Worm (Caenorhabditis elegans) whole organism, L4/young adult: ENCODE data around the gene unc-61.

Experiments
- W03F9.2 ChIP-seq: fragments of 150-350 bp; optimal IDR thresholded peaks from 2 replicates; lab custom pipeline; 2014; ENCODE audit warnings: missing biosample characterization, missing genetic modification characterization
- dao-5 ChIP-seq: sonication (generic microtip); optimal IDR thresholded peaks from 2 replicates; lab custom pipeline; 2016; ENCODE audit warnings: missing genotype, missing genetic modification characterization, moderate library complexity, missing compliant biosample characterization
- him-1 ChIP-seq: sonication (generic microtip); optimal IDR thresholded peaks from 2 replicates; lab custom pipeline; 2016; ENCODE audit warnings: missing genotype, missing genetic modification reagents, missing genetic modification characterization, missing compliant biosample characterization

unc-61 gene

DNA sequence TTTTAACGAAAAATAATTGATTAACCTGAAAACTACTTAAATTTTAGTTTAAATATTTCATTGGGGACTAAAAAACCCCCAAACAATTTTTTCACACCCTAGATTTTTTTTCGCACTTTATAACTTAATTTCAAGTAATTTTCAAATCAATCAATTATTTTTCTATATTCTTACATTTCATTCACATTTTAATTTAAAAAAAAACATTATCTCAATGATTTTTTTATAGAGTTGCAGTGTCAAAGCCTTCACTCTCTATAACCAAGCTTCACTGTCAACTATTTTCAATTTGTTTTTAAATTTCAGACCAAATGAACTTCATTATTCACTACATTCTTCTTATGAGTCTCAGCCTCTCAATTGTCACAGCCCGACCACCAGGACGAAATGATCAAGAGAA is 7.4 kb downstream of the unc-61 start, which contains the start of gene Y50E8A.1:
Gene Y50E8A.1 (plus strand): TSS at position 301 of the 400 bp plus-strand sequence.
- TF ChIP-seq him-1 (tag; lab: Kevin White, UChicago) = no peak
- no peak for TF ChIP-seq dao-5
- TF ChIP-seq W03F9.2 (tag; lab: Kevin White, UChicago) = no peak

ce11 chrV:14725409-14725808 is 8.6 kb downstream of the unc-61 start:
- TF ChIP-seq him-1 (tag; lab: Kevin White, UChicago) (no peak), dao-5 (no peak), W03F9.2 (tag; lab: Kevin White, UChicago) (no peak)

ce11 chrV:14723020-14723419 is 11.0 kb downstream of the unc-61 start, which contains the start of gene R08A2.7:
Gene R08A2.7 (plus strand): TSS chrV:14723320.
- TF ChIP-seq him-1 (tag; lab: Kevin White, UChicago) (no peak), W03F9.2 (tag; lab: Kevin White, UChicago) (no peak), dao-5 (no peak)

ce11 chrV:14719491-14719890 is 14.5 kb downstream of the unc-61 start, which contains the start of gene R08A2.1:
Gene R08A2.1 (minus strand): TSS chrV:14719591.
- TF ChIP-seq dao-5 (no peak), him-1 (tag; lab: Kevin White, UChicago) (no peak), W03F9.2 (tag; lab: Kevin White, UChicago) (no peak)

DNA sequence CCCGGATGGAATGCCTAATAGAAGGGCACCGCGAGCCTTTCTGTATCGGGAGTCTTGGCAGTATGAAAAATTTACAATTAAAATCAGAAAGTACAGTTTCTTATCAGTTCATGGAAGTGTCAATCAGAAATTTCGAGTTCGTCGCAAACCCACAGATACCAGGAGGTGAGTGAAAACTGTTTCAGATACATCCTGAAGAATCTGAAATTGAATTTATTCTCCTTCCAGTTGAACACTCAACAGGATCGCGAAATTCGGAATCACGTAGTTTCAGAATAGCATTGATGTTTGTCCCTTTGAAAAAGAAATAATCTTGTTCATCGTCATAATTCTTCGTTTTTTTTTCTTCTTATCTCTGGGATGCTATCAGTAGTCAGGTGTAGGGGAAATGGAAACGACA is 17.9 kb downstream of the unc-61 start, which contains the start of gene fbxa-147:
Gene fbxa-147 (plus strand): TSS at position 386 of the 400 bp plus-strand sequence.
- TF ChIP-seq him-1 (tag; lab: Kevin White, UChicago) (no peak), dao-5 (no peak), W03F9.2 (tag; lab: Kevin White, UChicago) (no peak)

- no peak for TF ChIP-seq W03F9.2 (tag; lab: Kevin White, UChicago)
- TF ChIP-seq him-1 (tag; lab: Kevin White, UChicago) = no peak
- TF ChIP-seq dao-5 = no peak
These were observed 18.4 kb downstream of the unc-61 start, which contains the start of gene R08A2.2 for ce11 chrV:14715608-14716007. Gene R08A2.2 (minus strand): TSS chrV:14715708.

DNA sequence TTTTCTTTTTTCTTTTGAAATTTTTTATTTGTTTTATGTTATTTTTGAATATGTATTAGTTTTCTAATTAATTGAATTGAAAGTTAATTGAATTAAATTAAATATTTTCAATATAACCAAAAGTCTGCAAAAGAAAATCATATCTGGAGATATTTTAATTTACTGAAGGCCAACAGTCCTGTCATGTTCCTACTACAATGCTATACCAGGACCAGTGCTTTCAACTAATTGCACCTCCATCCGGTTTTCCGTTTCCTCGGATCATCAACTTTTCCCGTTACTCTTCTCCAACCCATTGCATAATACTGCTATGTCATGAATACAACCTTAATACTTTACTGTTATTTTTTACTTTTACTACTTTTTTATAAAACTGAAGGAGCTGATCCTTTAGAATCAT is 21.7 kb downstream of the unc-61 start, which contains the start of gene R08A2.5:
Gene R08A2.5 (plus strand): TSS at position 301 of the 400 bp plus-strand sequence.
- no peak for TF ChIP-seq dao-5
- no peak for TF ChIP-seq W03F9.2 (tag; lab: Kevin White, UChicago)
- TF ChIP-seq him-1 (tag; lab: Kevin White, UChicago) = no peak

ce11 chrV:14711077-14711476 is 23.0 kb downstream of the unc-61 start, which contains the start of gene ssp-33:
Gene ssp-33 (plus strand): TSS chrV:14711377.
- no peak for TF ChIP-seq him-1 (tag; lab: Kevin White, UChicago)
- no peak for TF ChIP-seq dao-5
- TF ChIP-seq W03F9.2 (tag; lab: Kevin White, UChicago) = no peak

- no peak for TF ChIP-seq him-1 (tag; lab: Kevin White, UChicago)
- TF ChIP-seq W03F9.2 (tag; lab: Kevin White, UChicago) = no peak
- TF ChIP-seq dao-5 = no peak
These were observed 26.1 kb downstream of the unc-61 start, which contains the start of gene R08A2.9 for ce11 chrV:14707958-14708357. Gene R08A2.9 (plus strand): TSS chrV:14708258.

DNA sequence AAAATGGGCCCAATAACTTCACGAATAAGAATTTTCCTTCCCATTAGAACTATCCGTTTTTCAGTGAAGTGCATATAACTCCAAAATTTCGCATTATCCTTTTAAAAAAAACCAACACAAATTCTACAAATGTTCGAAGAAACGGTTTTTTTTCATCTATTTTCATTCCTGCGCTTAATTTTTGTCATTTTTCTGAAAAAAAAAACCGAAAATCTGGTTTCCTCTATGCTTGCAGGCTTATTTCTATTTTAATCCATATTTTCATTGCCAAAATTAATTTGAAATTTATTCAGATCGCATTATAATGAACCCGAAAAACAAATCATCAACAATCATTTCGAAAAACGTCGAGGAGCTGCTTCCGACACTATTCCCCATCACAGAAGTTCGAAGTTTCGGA is 35.4 kb downstream of the unc-61 start, which contains the start of gene set-5:
Gene set-5 (plus strand): TSS at position 301 of the 400 bp plus-strand sequence.
- no peak for TF ChIP-seq him-1 (tag; lab: Kevin White, UChicago)
- TF ChIP-seq W03F9.2 (tag; lab: Kevin White, UChicago) = no peak
- TF ChIP-seq dao-5 = no peak

ce11 chrV:14698005-14698404 is 36.0 kb downstream of the unc-61 start:
- TF ChIP-seq him-1 (tag; lab: Kevin White, UChicago) (no peak), dao-5 (no peak), W03F9.2 (tag; lab: Kevin White, UChicago) (no peak)

DNA sequence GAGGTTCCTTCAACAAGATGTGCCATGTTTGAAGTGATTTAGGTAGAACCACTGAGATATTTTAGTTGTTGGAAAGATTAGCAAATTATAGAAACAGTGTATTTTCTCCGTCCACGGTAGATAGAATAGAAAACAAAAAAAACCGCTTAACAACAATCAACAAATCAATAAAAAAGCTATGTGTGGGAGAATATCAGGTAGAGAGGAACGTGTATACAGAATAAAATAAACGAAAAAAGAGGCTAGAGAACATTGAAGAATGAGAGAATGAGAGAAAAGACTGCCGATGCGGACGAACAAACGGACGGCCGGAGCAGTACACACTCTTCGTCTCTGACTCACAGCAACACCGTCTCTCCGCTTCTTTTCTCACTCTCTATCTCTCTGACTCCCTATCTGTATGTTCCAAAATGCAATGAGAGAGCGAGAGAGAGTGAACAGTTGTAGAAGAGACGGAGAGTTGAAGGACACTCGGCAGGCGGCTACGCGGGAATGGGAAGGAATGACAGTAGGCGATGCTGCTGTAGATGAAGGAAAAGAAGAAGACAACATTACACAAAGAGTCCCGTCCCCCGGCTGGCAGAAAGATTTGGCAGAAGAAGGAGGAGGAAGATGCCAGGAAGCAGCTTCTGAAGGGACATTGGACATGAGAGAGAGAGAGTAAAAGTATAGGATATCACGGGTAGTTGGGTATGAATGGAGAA is 37.3 kb downstream of the unc-61 start, which contains the start of gene unc-112:
Gene unc-112 (minus strand): TSS at position 51 of the 704 bp plus-strand sequence.
- no peak for TF ChIP-seq dao-5
- TF ChIP-seq him-1 (tag; lab: Kevin White, UChicago) = peak; percentile 50
- peak; percentile 77 for TF ChIP-seq W03F9.2 (tag; lab: Kevin White, UChicago)

DNA sequence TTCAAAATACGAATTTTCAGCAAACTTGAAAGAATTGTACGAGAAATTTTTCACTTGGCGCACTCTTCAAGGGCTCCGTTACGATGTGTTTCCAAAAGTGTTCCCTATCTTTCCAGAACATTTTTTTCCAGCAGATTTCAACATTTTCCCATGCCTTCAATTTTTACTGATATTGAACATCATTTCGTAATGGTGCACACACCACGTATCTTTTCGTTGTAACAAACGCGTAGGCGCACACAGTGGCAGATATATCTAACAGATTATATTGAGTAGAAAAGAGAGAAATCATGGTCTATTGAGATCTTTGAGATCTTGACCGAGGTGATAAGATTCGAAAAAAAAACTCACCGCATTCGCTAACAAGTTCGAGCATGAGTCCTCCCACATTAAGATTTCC is 38.3 kb downstream of the unc-61 start:
- no peak for TF ChIP-seq W03F9.2 (tag; lab: Kevin White, UChicago)

- TF ChIP-seq dao-5 (no peak), W03F9.2 (tag; lab: Kevin White, UChicago) (no peak), him-1 (tag; lab: Kevin White, UChicago) (no peak)
These were observed 44.8 kb downstream of the unc-61 start, which contains the start of gene gasr-8 for ce11 chrV:14689060-14689750. Gene gasr-8 (plus strand): TSS chrV:14689110.
